Worm (Caenorhabditis elegans) whole organism, young adult: ENCODE data around the gene cat-1.

ENCODE experiments used
- B0019.2 ChIP-seq: fragments of 200-800 bp; sonication (Bioruptor generic); conservative IDR thresholded peaks from 2 replicates; pipeline ENCODE4 v1.3.6; 2022; ENCODE audit warnings: missing genetic modification reagents, missing genetic modification characterization, missing compliant biosample characterization
- B0336.3 ChIP-seq: fragments of 200-800 bp; sonication (Bioruptor generic); IDR thresholded peaks from 2 replicates; pipeline ENCODE4 v1.3.6; 2022; ENCODE audit warnings: missing genetic modification characterization, missing compliant biosample characterization
- C06A6.2 ChIP-seq: fragments of 200-800 bp; sonication (Bioruptor generic); conservative IDR thresholded peaks from 2 replicates; pipeline ENCODE4 v1.3.6; 2022; ENCODE audit warnings: missing genetic modification characterization, missing compliant biosample characterization
- F22D6.2 ChIP-seq: sonication (generic microtip); optimal IDR thresholded peaks from 2 replicates; lab custom pipeline; 2016; ENCODE audit warnings: mild to moderate bottlenecking, missing genetic modification characterization, missing compliant biosample characterization
- F52B5.7 ChIP-seq: sonication (generic microtip); optimal IDR thresholded peaks from 2 replicates; lab custom pipeline; 2016; ENCODE audit warnings: mild to moderate bottlenecking, missing genetic modification characterization, missing compliant biosample characterization
- F55B11.4 ChIP-seq: sonication (generic microtip); optimal IDR thresholded peaks from 2 replicates; lab custom pipeline; 2016; ENCODE audit warnings: missing compliant biosample characterization, missing genetic modification characterization, borderline replicate concordance; ENCODE audit not compliant: insufficient read depth
- K11D2.4 ChIP-seq: fragments of 200-800 bp; sonication (Bioruptor generic); IDR thresholded peaks from 2 replicates; pipeline ENCODE4 v1.3.6; 2022; ENCODE audit warnings: missing genetic modification reagents, missing genetic modification characterization, missing compliant biosample characterization
- T07F8.4 ChIP-seq: sonication (generic microtip); optimal IDR thresholded peaks from 2 replicates; lab custom pipeline; 2016; ENCODE audit warnings: mild to moderate bottlenecking, missing genetic modification characterization, moderate library complexity, missing compliant biosample characterization
- Y56A3A.18 ChIP-seq: fragments of 200-800 bp; sonication (Bioruptor generic); IDR thresholded peaks from 2 replicates; pipeline ENCODE4 v1.3.6; 2022; ENCODE audit warnings: missing genetic modification reagents, missing genetic modification characterization, missing compliant biosample characterization
- Y67H2A.10 ChIP-seq: fragments of 200-800 bp; sonication (Bioruptor generic); conservative IDR thresholded peaks from 2 replicates; pipeline ENCODE4 v1.3.6; 2022; ENCODE audit warnings: missing genetic modification reagents, missing genetic modification characterization, missing compliant biosample characterization
- aptf-3 ChIP-seq: fragments of 200-800 bp; sonication (Bioruptor generic); IDR thresholded peaks from 2 replicates; pipeline ENCODE4 v1.3.6; 2022; ENCODE audit warnings: missing genetic modification characterization, missing compliant biosample characterization
- attf-5 ChIP-seq: fragments of 200-800 bp; sonication (Bioruptor generic); optimal IDR thresholded peaks from 2 replicates; lab custom pipeline; 2018; ENCODE audit warnings: mild to moderate bottlenecking, missing genetic modification characterization, missing compliant biosample characterization
- attf-6 ChIP-seq: fragments of 200-800 bp; sonication (Bioruptor generic); IDR thresholded peaks from 2 replicates; pipeline ENCODE4 v1.3.6; 2022; ENCODE audit warnings: missing genetic modification reagents, missing genetic modification characterization, missing compliant biosample characterization
- cebp-2 ChIP-seq: fragments of 200-800 bp; sonication (Bioruptor generic); IDR thresholded peaks from 2 replicates; pipeline ENCODE4 v1.3.6; 2022; ENCODE audit warnings: missing genetic modification characterization, missing compliant biosample characterization
- ceh-27 ChIP-seq: fragments of 200-800 bp; sonication (Bioruptor generic); optimal IDR thresholded peaks from 2 replicates; lab custom pipeline; 2018; ENCODE audit warnings: mild to moderate bottlenecking, missing genetic modification characterization, moderate library complexity, missing compliant biosample characterization
- chd-7 ChIP-seq: sonication (generic microtip); optimal IDR thresholded peaks from 2 replicates; lab custom pipeline; 2016; ENCODE audit warnings: mild to moderate bottlenecking, missing genetic modification characterization, moderate library complexity, missing compliant biosample characterization
- dpff-1 ChIP-seq: sonication (generic microtip); optimal IDR thresholded peaks from 2 replicates; lab custom pipeline; 2017; ENCODE audit warnings: mild to moderate bottlenecking, missing genetic modification characterization, missing compliant biosample characterization
- dpl-1 ChIP-seq: fragments of 150-350 bp; optimal IDR thresholded peaks from 2 replicates; lab custom pipeline; 2014; ENCODE audit warnings: missing biosample characterization, missing genetic modification reagents, missing genetic modification characterization
- efl-1 ChIP-seq: fragments of 150-350 bp; optimal IDR thresholded peaks from 2 replicates; lab custom pipeline; 2014; ENCODE audit warnings: missing biosample characterization, missing genetic modification reagents, missing genetic modification characterization
- egl-44 ChIP-seq: fragments of 200-800 bp; sonication (Bioruptor generic); IDR thresholded peaks from 2 replicates; pipeline ENCODE4 v1.3.6; 2022; ENCODE audit warnings: missing genetic modification reagents, missing genetic modification characterization, missing compliant biosample characterization
- hlh-12 ChIP-seq: sonication (generic microtip); optimal IDR thresholded peaks from 2 replicates; lab custom pipeline; 2016; ENCODE audit warnings: missing genetic modification characterization, missing compliant biosample characterization
- hmg-20 ChIP-seq: fragments of 200-800 bp; sonication (Bioruptor generic); IDR thresholded peaks from 2 replicates; pipeline ENCODE4 v1.3.6; 2022; ENCODE audit warnings: missing genetic modification reagents, missing genetic modification characterization, missing compliant biosample characterization
- hrde-1 ChIP-seq: sonication (generic microtip); optimal IDR thresholded peaks from 2 replicates; lab custom pipeline; 2016; ENCODE audit warnings: missing genetic modification characterization, mild to moderate bottlenecking, missing compliant biosample characterization, moderate library complexity, missing genotype, missing genetic modification reagents, borderline replicate concordance
- let-607 ChIP-seq, 2 experiments: fragments of 200-800 bp in 1 of 2; sonication (Bioruptor generic) in 1 of 2; sonication (generic microtip) in 1 of 2; optimal IDR thresholded peaks; 2 replicates each; lab custom pipeline; 2016 to 2018; ENCODE audit warnings: mild to moderate bottlenecking in 2 of 2, missing compliant biosample characterization in 2 of 2, missing genetic modification characterization in 2 of 2, moderate library complexity in 2 of 2, missing genotype in 1 of 2
- lin-40 ChIP-seq: sonication (generic microtip); optimal IDR thresholded peaks from 2 replicates; lab custom pipeline; 2016; ENCODE audit warnings: missing genetic modification characterization, mild to moderate bottlenecking, missing compliant biosample characterization, missing genotype, missing genetic modification reagents
- lsy-27 ChIP-seq: sonication (generic microtip); optimal IDR thresholded peaks from 2 replicates; lab custom pipeline; 2017; ENCODE audit warnings: missing genetic modification characterization, mild to moderate bottlenecking, missing compliant biosample characterization, antibody characterized with exemption, missing genotype, borderline replicate concordance; ENCODE audit not compliant: insufficient read depth
- madf-3 ChIP-seq: fragments of 200-800 bp; sonication (Bioruptor generic); IDR thresholded peaks from 2 replicates; pipeline ENCODE4 v1.3.6; 2022; ENCODE audit warnings: missing genetic modification reagents, missing genetic modification characterization, missing compliant biosample characterization
- madf-8 ChIP-seq: fragments of 200-800 bp; sonication (Bioruptor generic); conservative IDR thresholded peaks from 2 replicates; pipeline ENCODE4 v1.3.6; 2022; ENCODE audit warnings: missing genetic modification reagents, missing genetic modification characterization, missing compliant biosample characterization
- mxl-1 ChIP-seq: sonication (generic microtip); optimal IDR thresholded peaks from 2 replicates; lab custom pipeline; 2016; ENCODE audit warnings: missing genetic modification characterization, missing compliant biosample characterization
- nfyb-1 ChIP-seq: fragments of 200-800 bp; sonication (Bioruptor generic); IDR thresholded peaks from 2 replicates; pipeline ENCODE4 v1.3.6; 2022; ENCODE audit warnings: missing genetic modification reagents, missing genetic modification characterization, missing compliant biosample characterization
- nhr-179 ChIP-seq: sonication (generic microtip); optimal IDR thresholded peaks from 2 replicates; lab custom pipeline; 2016; ENCODE audit warnings: mild to moderate bottlenecking, missing genetic modification characterization, missing compliant biosample characterization
- nhr-27 ChIP-seq: fragments of 200-800 bp; sonication (Bioruptor generic); optimal IDR thresholded peaks from 2 replicates; lab custom pipeline; 2018; ENCODE audit warnings: mild to moderate bottlenecking, missing genetic modification characterization, moderate library complexity, missing compliant biosample characterization
- rcor-1 ChIP-seq: fragments of 200-800 bp; sonication (Bioruptor generic); IDR thresholded peaks from 2 replicates; pipeline ENCODE4 v1.3.6; 2022; ENCODE audit warnings: missing genetic modification reagents, missing genetic modification characterization, missing compliant biosample characterization
- sptf-2 ChIP-seq: fragments of 200-800 bp; sonication (Bioruptor generic); optimal IDR thresholded peaks from 2 replicates; lab custom pipeline; 2018; ENCODE audit warnings: mild to moderate bottlenecking, missing genetic modification characterization, missing compliant biosample characterization
- tlf-1 ChIP-seq: fragments of 200-800 bp; sonication (Bioruptor generic); optimal IDR thresholded peaks from 2 replicates; lab custom pipeline; 2018; ENCODE audit warnings: mild to moderate bottlenecking, missing genetic modification characterization, missing compliant biosample characterization
- unc-130 ChIP-seq: sonication (generic microtip); optimal IDR thresholded peaks from 2 replicates; lab custom pipeline; 2016; ENCODE audit warnings: missing genetic modification reagents, missing genetic modification characterization, missing compliant biosample characterization
- xnd-1 ChIP-seq: sonication (generic microtip); optimal IDR thresholded peaks from 2 replicates; lab custom pipeline; 2016; ENCODE audit warnings: missing genotype, missing genetic modification reagents, missing genetic modification characterization, missing compliant biosample characterization
- zfh-2 ChIP-seq: fragments of 200-800 bp; sonication (Bioruptor generic); conservative IDR thresholded peaks from 2 replicates; pipeline ENCODE4 v1.3.6; 2022; ENCODE audit warnings: missing genetic modification reagents, missing genetic modification characterization, missing compliant biosample characterization
- ztf-22 ChIP-seq: fragments of 200-800 bp; sonication (Bioruptor generic); optimal IDR thresholded peaks from 2 replicates; lab custom pipeline; 2018; ENCODE audit warnings: mild to moderate bottlenecking, missing genetic modification characterization, moderate library complexity, missing compliant biosample characterization
- ztf-26 ChIP-seq: sonication (generic microtip); optimal IDR thresholded peaks from 2 replicates; lab custom pipeline; 2017; ENCODE audit warnings: missing genetic modification characterization, missing compliant biosample characterization
- ztf-3 ChIP-seq: fragments of 200-800 bp; sonication (Bioruptor generic); optimal IDR thresholded peaks from 2 replicates; lab custom pipeline; 2018; ENCODE audit warnings: mild to moderate bottlenecking, missing genetic modification characterization, missing compliant biosample characterization
- ztf-6 ChIP-seq: fragments of 200-800 bp; sonication (Bioruptor generic); IDR thresholded peaks from 2 replicates; pipeline ENCODE4 v1.3.6; 2022; ENCODE audit warnings: missing genetic modification reagents, missing genetic modification characterization, missing compliant biosample characterization

cat-1 gene

ce11 chrX:5707809-5708208, 2.7 kb downstream of the cat-1 start (continued):
- TF ChIP-seq hmg-20 (GFP tag; lab: Robert Waterston, UW): peak; percentile 78
- TF ChIP-seq F52B5.7 (tag; lab: Kevin White, UChicago): peak; percentile 85
- TF ChIP-seq nhr-179: no peak
- no peak for TF ChIP-seq madf-3
- TF ChIP-seq dpl-1 (GFP tag; lab: Kevin White, UChicago): no peak
- no peak for TF ChIP-seq F22D6.2 (tag; lab: Kevin White, UChicago)
- TF ChIP-seq hrde-1 (tag; lab: Kevin White, UChicago): peak; percentile 56
- peak; percentile 45 for TF ChIP-seq zfh-2 (GFP tag; lab: Robert Waterston, UW)
- TF ChIP-seq egl-44: peak; percentile 94
- TF ChIP-seq mxl-1 (tag; lab: Kevin White, UChicago): peak; percentile 28
- peak; percentile 51 for TF ChIP-seq lsy-27 (tag; lab: Kevin White, UChicago)
- TF ChIP-seq rcor-1 (GFP tag; lab: Robert Waterston, UW): peak; percentile 84
- TF ChIP-seq F55B11.4: no peak
- peak; percentile 64; the same call in 1 of the 2 replicates for TF ChIP-seq B0336.3
- TF ChIP-seq xnd-1: no peak
- peak; percentile 50 for TF ChIP-seq ztf-26 (tag; lab: Kevin White, UChicago)
- TF ChIP-seq cebp-2 (GFP tag; lab: Robert Waterston, UW): 0 out of 2 replicates have a peak, but pooled peaks have one; percentile 35
- TF ChIP-seq ztf-22 (GFP tag; lab: Kevin White, UChicago): no peak
- peak; percentile 83; the same call in 1 of the 2 replicates for TF ChIP-seq ztf-6
- peak; percentile 19 for TF ChIP-seq sptf-2 (GFP tag; lab: Kevin White, UChicago)
- peak; percentile 39 to 47 for TF ChIP-seq let-607 (tag; optimal IDR thresholded peaks at IDR 0.05; lab: Kevin White, UChicago)
- TF ChIP-seq B0019.2 (GFP tag; lab: Robert Waterston, UW): no peak
- peak; percentile 59 for TF ChIP-seq unc-130 (GFP tag; lab: Kevin White, UChicago)
- TF ChIP-seq nhr-27 (tag; lab: Kevin White, UChicago): no peak
- no peak for TF ChIP-seq aptf-3 (GFP tag; lab: Robert Waterston, UW)
- TF ChIP-seq madf-8 (GFP tag; lab: Robert Waterston, UW): no peak
- peak; percentile 41; the same call in 1 of the 2 replicates for TF ChIP-seq attf-6 (GFP tag; lab: Robert Waterston, UW)
- no peak for TF ChIP-seq efl-1 (GFP tag; lab: Kevin White, UChicago)
- TF ChIP-seq hlh-12 (tag; lab: Kevin White, UChicago): no peak
- TF ChIP-seq K11D2.4 (GFP tag; lab: Robert Waterston, UW): 0 out of 2 replicates have a peak, but pooled peaks have one; percentile 45
- TF ChIP-seq Y67H2A.10 (GFP tag; lab: Robert Waterston, UW): 0 out of 2 replicates have a peak, but pooled peaks have one; percentile 24
- TF ChIP-seq attf-5: peak; percentile 56
- peak; percentile 61 for TF ChIP-seq lin-40 (tag; lab: Kevin White, UChicago)
- TF ChIP-seq C06A6.2 (GFP tag; lab: Robert Waterston, UW): peak; percentile 63; the same call in 1 of the 2 replicates
- peak; percentile 82 for TF ChIP-seq chd-7
- TF ChIP-seq tlf-1 (GFP tag; lab: Kevin White, UChicago): peak; percentile 29
- peak; percentile 83 for TF ChIP-seq T07F8.4
- TF ChIP-seq ztf-3 (GFP tag; lab: Kevin White, UChicago): peak; percentile 37
- peak; percentile 70 for TF ChIP-seq ceh-27 (GFP tag; lab: Kevin White, UChicago)
- no peak for TF ChIP-seq dpff-1 (tag; lab: Kevin White, UChicago)
- TF ChIP-seq nfyb-1: peak; percentile 92; the same call in 1 of the 2 replicates
- TF ChIP-seq Y56A3A.18 (GFP tag; lab: Robert Waterston, UW): peak; percentile 86
